Worm (Caenorhabditis elegans): Measurements from ENCODE around the gene cec-2.

ce11 chrIV:1168311-1168965 lies 2.1 kb upstream of the cec-2 start:
- no peak for TF ChIP-seq ceh-36 (tag; optimal IDR thresholded peaks at IDR 0.05)
- TF ChIP-seq ama-1 (optimal IDR thresholded peaks at IDR 0.05): no peak
- TF ChIP-seq ceh-13 (GFP tag; optimal IDR thresholded peaks at IDR 0.05): no peak
- TF ChIP-seq hmbx-1 (tag; optimal IDR thresholded peaks at IDR 0.05): no peak
- no peak for TF ChIP-seq pes-1 (GFP tag; IDR thresholded peaks at IDR 0.05)
- TF ChIP-seq sea-1 (GFP tag; conservative IDR thresholded peaks at IDR 0.05): no peak
- no peak for TF ChIP-seq scrt-1 (GFP tag; IDR thresholded peaks at IDR 0.05)
- TF ChIP-seq tra-4 (tag; optimal IDR thresholded peaks at IDR 0.05): no peak
- no peak for TF ChIP-seq flt-1 (GFP tag; IDR thresholded peaks at IDR 0.05)
